Fruit fly (Drosophila melanogaster) Kc167 (cell line): Measurements from ENCODE around the gene Semp1.
"Not testable (repeated sequence)": the region's sequence is repeated elsewhere in the genome, so short reads cannot be mapped to it uniquely, and the experiment has no call there.

Experiments used
- Myc ChIP-seq: fragments of >200 bp; optimal IDR thresholded peaks from 2 replicates; lab custom pipeline; 2017; ENCODE audit warnings: missing external identifiers
- Sin3A ChIP-seq: fragments of >200 bp; optimal IDR thresholded peaks from 2 replicates; lab custom pipeline; 2018; ENCODE audit warnings: missing external identifiers
- h ChIP-seq: fragments of >200 bp; optimal IDR thresholded peaks from 3 replicates; lab custom pipeline; 2018; ENCODE audit warnings: missing external identifiers
- insv ChIP-seq: fragments of >200 bp; optimal IDR thresholded peaks from 3 replicates; lab custom pipeline; 2018; ENCODE audit warnings: missing external identifiers
- psq ChIP-seq: fragments of >200 bp; optimal IDR thresholded peaks from 2 replicates; lab custom pipeline; 2017; ENCODE audit warnings: missing external identifiers
- ttk ChIP-seq: sonication (Bioruptor generic); optimal IDR thresholded peaks from 2 replicates; lab custom pipeline; 2017; ENCODE audit warnings: missing external identifiers

The Semp1 gene

dm6 chr2L:15613285-15613912 is at the start of gene Semp1:
Gene Semp1, minus strand, starts transcription at chr2L:15613335.
- TF ChIP-seq Myc (lab: Kevin White, UChicago) (no peak), h (lab: Kevin White, UChicago) (no peak), Sin3A (no peak), psq (lab: Kevin White, UChicago) (no peak), insv (no peak), ttk (no peak)

dm6 chr2L:15660741-15661140 is 47.6 kb upstream of the Semp1 start, which contains the start of gene CG18477:
Gene CG18477, plus strand, starts transcription at chr2L:15661041.
- not testable (repeated sequence) for TF ChIP-seq psq (lab: Kevin White, UChicago); h (lab: Kevin White, UChicago); insv

DNA sequence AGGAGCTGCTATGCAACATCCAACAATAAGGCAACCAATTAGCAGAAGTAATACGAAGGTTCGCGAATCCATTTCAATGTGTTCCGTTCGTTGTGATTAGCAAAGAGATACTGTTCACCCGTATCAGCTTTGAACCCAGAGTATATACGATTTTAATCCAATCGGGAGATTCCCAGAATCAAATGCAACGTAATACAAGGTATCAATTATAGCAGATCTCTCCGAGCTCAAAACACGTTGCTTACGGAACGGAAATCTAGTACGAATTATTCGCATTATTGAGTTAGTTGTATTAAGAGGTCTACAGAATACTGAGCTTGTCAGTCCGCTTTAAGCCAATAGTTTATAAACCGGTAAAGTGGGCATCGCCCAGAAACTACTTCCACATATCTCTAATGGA is 46.2 kb upstream of the Semp1 start, which contains the start of gene CG44141:
CG44141 (minus strand) TSS at position 101 of the 400 bp plus-strand sequence.
- TF ChIP-seq insv; Myc (lab: Kevin White, UChicago); psq (lab: Kevin White, UChicago): not testable (repeated sequence)

- no peak for TF ChIP-seq Myc (lab: Kevin White, UChicago)
- TF ChIP-seq Sin3A: no peak
- TF ChIP-seq psq (lab: Kevin White, UChicago): no peak
- no peak for TF ChIP-seq h (lab: Kevin White, UChicago)
- TF ChIP-seq insv: no peak
- no peak for TF ChIP-seq ttk
Observed at dm6 chr2L:15643791-15644190, 30.7 kb upstream of the Semp1 start.

- TF ChIP-seq psq (lab: Kevin White, UChicago) (no peak), ttk (no peak), insv (no peak), Sin3A (no peak), Myc (lab: Kevin White, UChicago) (no peak), h (lab: Kevin White, UChicago) (no peak)
Observed at dm6 chr2L:15641668-15642067, 28.5 kb upstream of the Semp1 start.

DNA sequence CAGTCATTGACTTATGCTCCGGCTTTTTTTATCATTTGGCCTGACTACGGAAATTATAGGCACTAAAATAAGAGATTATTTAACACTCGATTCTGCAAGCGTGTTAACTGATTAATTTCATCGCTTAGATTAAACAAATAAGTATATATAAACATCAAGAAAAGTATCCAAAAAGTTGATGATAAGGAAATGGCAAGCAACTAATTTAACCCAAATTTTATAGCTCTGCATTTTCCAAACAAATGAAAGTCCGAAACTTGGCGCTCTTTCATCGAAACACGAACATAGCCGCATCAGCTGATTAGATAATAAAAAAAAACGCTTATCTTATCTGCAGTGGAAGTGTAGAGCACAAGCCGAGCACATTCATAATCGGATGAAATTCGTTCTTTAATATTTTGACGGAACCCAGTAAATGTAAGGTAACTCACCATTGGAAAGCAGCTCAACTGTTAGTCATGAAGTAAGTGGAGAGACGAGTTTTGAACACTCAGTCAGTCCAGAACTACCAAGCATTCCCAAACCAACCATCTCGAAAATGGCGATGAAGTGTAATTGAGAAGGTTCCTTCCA is 16.5 kb upstream of the Semp1 start, which contains the start of gene CG18480:
CG18480 (plus strand) TSS at position 407 of the 573 bp plus-strand sequence.
- TF ChIP-seq insv (no peak), ttk (no peak), Myc (lab: Kevin White, UChicago) (no peak), h (lab: Kevin White, UChicago) (no peak), Sin3A (no peak), psq (lab: Kevin White, UChicago) (no peak)

DNA sequence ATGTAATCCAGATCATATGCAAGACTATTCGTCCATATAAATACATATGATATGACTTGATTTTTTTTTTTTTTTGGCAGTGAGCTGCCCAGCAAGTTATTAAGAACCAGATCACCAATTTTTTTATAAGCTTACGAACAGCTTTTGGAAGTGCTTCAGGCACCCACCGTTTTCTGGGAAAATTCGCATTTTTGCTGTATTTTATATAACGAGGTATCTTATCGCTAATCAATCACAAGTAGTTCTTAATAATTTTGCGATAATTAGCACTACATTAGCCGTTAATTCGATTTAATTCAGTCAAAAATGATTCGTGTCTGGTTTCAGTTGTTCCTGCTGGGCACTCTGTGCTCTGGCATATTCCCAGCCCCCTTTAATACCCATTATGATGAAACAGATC is 15.2 kb upstream of the Semp1 start, which contains the start of gene CG7631:
CG7631 (plus strand) TSS at position 301 of the 400 bp plus-strand sequence.
- no peak for TF ChIP-seq psq (lab: Kevin White, UChicago)
- no peak for TF ChIP-seq Sin3A
- TF ChIP-seq insv: no peak
- no peak for TF ChIP-seq h (lab: Kevin White, UChicago)

- no peak for TF ChIP-seq ttk
- TF ChIP-seq Myc (lab: Kevin White, UChicago): no peak
- TF ChIP-seq psq (lab: Kevin White, UChicago): no peak
Observed at dm6 chr2L:15623458-15623857, 10.3 kb upstream of the Semp1 start, which contains the start of gene Or35a. Gene Or35a, minus strand, starts transcription at chr2L:15623558.

- TF ChIP-seq psq (lab: Kevin White, UChicago): no peak
- no peak for TF ChIP-seq h (lab: Kevin White, UChicago)
- no peak for TF ChIP-seq ttk
- TF ChIP-seq Sin3A: no peak
- no peak for TF ChIP-seq insv
- no peak for TF ChIP-seq Myc (lab: Kevin White, UChicago)
Observed at dm6 chr2L:15616697-15617096, 3.6 kb upstream of the Semp1 start, which contains the start of gene CG11865. Gene CG11865, plus strand, starts transcription at chr2L:15616997.

DNA sequence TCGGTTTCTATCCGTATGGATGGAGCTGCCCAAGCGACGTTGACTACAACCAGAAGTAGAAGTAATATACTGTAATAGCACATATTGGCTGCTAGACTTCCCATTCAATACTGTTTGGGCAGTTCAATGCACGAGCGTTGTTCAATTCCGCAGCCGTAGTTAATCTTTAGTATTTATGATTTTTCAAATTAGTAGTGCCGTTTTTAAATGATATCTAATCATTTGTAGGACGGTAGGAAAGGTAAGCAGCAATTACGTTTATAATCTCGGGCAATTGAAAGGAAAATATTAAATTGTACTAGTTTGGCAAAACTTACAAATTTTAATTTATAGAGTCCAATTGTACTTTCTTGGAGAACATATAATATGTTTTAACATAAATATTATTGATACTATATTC is 3.1 kb upstream of the Semp1 start, which contains the start of gene CG15253:
CG15253 (minus strand) TSS at position 101 of the 400 bp plus-strand sequence.
- TF ChIP-seq h (lab: Kevin White, UChicago) (no peak), psq (lab: Kevin White, UChicago) (no peak), insv (no peak), ttk (no peak), Myc (lab: Kevin White, UChicago) (no peak), Sin3A (no peak)

DNA sequence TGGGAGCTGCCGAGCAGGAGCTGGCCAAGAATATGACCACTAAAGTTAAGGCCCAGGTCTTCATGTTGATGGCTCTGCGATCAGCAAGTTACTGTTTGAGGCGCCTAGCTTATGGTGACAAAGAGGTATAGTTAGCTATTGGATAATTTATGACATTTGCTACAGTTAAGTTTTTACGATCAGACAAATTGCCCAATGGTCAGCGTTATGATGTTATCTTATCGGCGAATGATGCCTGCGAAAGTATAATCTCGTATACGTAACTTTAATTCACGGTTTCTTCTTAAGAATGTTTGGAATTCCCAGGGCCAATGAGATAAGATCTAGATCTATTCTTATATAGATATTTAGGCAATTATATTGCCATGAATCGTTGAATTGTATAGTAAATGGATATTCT is 1.6 kb upstream of the Semp1 start, which contains the start of gene CG15254:
CG15254 (minus strand) TSS at position 101 of the 400 bp plus-strand sequence.
- TF ChIP-seq Sin3A: no peak
- TF ChIP-seq insv: no peak
- TF ChIP-seq Myc (lab: Kevin White, UChicago): no peak
- TF ChIP-seq ttk: no peak
- no peak for TF ChIP-seq psq (lab: Kevin White, UChicago)
- TF ChIP-seq h (lab: Kevin White, UChicago): no peak

dm6 chr2L:15611669-15612308 is 1.3 kb downstream of the Semp1 start, which contains the start of gene CG15255:
Gene CG15255, minus strand, starts transcription at chr2L:15611719.
- TF ChIP-seq psq (lab: Kevin White, UChicago) (no peak), insv (no peak), ttk (no peak), Myc (lab: Kevin White, UChicago) (no peak), h (lab: Kevin White, UChicago) (no peak), Sin3A (no peak)
